Worm (Caenorhabditis elegans): ENCODE data around the gene F49F1.18.

DNA sequence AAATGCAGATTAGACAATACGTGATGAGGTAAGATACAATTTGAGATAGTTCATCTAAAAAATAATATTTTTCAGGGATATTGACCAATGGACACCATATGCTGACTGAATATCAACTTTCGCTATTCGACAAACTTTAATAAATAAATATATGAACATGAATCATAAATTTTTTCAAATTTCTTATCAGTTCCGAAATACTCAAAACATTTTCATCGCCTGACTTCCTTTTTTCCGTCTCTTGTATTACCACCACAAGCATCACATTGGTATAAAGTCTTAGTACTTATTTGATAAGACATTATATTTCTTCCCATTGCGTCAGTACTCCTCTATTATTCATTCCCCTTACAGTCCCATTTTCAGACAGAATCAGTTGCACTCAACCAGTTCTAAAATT, 12.0 kb upstream of the F49F1.18 start, which contains the start of the genes K08D10.10 and R07C12.1:
- TF ChIP-seq dao-5 (tag; optimal IDR thresholded peaks at IDR 0.05) = no peak
- no peak for TF ChIP-seq him-1 (tag; optimal IDR thresholded peaks at IDR 0.05)
- no peak for TF ChIP-seq W03F9.2 (tag; optimal IDR thresholded peaks at IDR 0.05)

All from whole organism, L4/young adult.